Worm (Caenorhabditis elegans) whole organism, L1 larva: ENCODE data around the gene acl-2.
A peak's percentile ranks its signal among the peaks of the same experiment; 100 is the strongest.

Experiments
- C04F5.9 ChIP-seq: sonication (generic microtip); optimal IDR thresholded peaks from 2 replicates; lab custom pipeline; 2016; ENCODE audit warnings: missing genetic modification characterization, missing compliant biosample characterization
- C16A3.4 ChIP-seq: fragments of 150-350 bp; optimal IDR thresholded peaks from 2 replicates; lab custom pipeline; 2014; ENCODE audit warnings: missing biosample characterization, missing genetic modification characterization
- F16B12.6 ChIP-seq: fragments of 150-350 bp; optimal IDR thresholded peaks from 2 replicates; lab custom pipeline; 2014; ENCODE audit warnings: missing biosample characterization, missing genetic modification characterization
- blmp-1 ChIP-seq: fragments of 150-350 bp; optimal IDR thresholded peaks from 2 replicates; lab custom pipeline; 2014; ENCODE audit warnings: missing biosample characterization, missing genetic modification characterization
- ceh-88 ChIP-seq: fragments of 200-800 bp; sonication (Bioruptor generic); IDR thresholded peaks from 2 replicates; pipeline ENCODE4 v1.3.6; 2022; ENCODE audit warnings: missing genetic modification characterization, missing compliant biosample characterization
- ces-1 ChIP-seq: fragments of 150-350 bp; optimal IDR thresholded peaks from 2 replicates; lab custom pipeline; 2014; ENCODE audit warnings: missing biosample characterization, missing genetic modification reagents, missing genetic modification characterization
- dpl-1 ChIP-seq, 3 experiments: fragments of 150-350 bp in 2 of 3; sonication (generic microtip) in 1 of 3; optimal IDR thresholded peaks; 2 replicates each; lab custom pipeline; 2014 to 2017; ENCODE audit warnings: missing biosample characterization in 3 of 3, missing genetic modification characterization in 3 of 3, missing genetic modification reagents in 3 of 3
- elt-2 ChIP-seq: sonication (generic microtip); optimal IDR thresholded peaks from 2 replicates; lab custom pipeline; 2016; ENCODE audit warnings: missing genetic modification characterization, mild to moderate bottlenecking, inconsistent platforms, missing compliant biosample characterization, missing genetic modification reagents
- elt-3 ChIP-seq, 6 experiments: fragments of 150-350 bp in 1 of 6; sonication (generic microtip); optimal IDR thresholded peaks; 2 replicates each; lab custom pipeline; 2017 to 2018; ENCODE audit warnings: missing biosample characterization in 6 of 6, missing genetic modification characterization in 6 of 6, inconsistent platforms in 1 of 6
- fkh-8 ChIP-seq: sonication (generic microtip); optimal IDR thresholded peaks from 2 replicates; lab custom pipeline; 2016; ENCODE audit warnings: mild to moderate bottlenecking, missing genetic modification characterization, missing compliant biosample characterization
- hlh-4 ChIP-seq: sonication (generic microtip); optimal IDR thresholded peaks from 2 replicates; lab custom pipeline; 2016; ENCODE audit warnings: mild to moderate bottlenecking, missing genetic modification characterization, missing compliant biosample characterization
- hpl-2 ChIP-seq: fragments of 150-350 bp; optimal IDR thresholded peaks from 2 replicates; lab custom pipeline; 2014; ENCODE audit warnings: missing biosample characterization, missing genetic modification reagents, missing genetic modification characterization
- jun-1 ChIP-seq: fragments of 150-350 bp; optimal IDR thresholded peaks from 2 replicates; lab custom pipeline; 2014; ENCODE audit warnings: missing biosample characterization, missing genetic modification reagents, missing genetic modification characterization
- lin-13 ChIP-seq: fragments of 150-350 bp; optimal IDR thresholded peaks from 2 replicates; lab custom pipeline; 2014; ENCODE audit warnings: missing biosample characterization, missing genetic modification reagents, missing genetic modification characterization
- lin-14 ChIP-seq: fragments of 200-800 bp; sonication (Bioruptor generic); optimal IDR thresholded peaks from 2 replicates; lab custom pipeline; 2018; ENCODE audit warnings: mild to moderate bottlenecking, missing genetic modification characterization, moderate library complexity, missing compliant biosample characterization
- lin-35 ChIP-seq, 2 experiments: fragments of 150-350 bp; optimal IDR thresholded peaks; 2 replicates each; lab custom pipeline; 2014; ENCODE audit warnings: missing biosample characterization in 2 of 2, missing genetic modification characterization in 2 of 2, missing genetic modification reagents in 2 of 2
- lin-39 ChIP-seq: fragments of 150-350 bp; optimal IDR thresholded peaks from 2 replicates; lab custom pipeline; 2014; ENCODE audit warnings: missing biosample characterization, missing genetic modification reagents, missing genetic modification characterization
- lsy-2 ChIP-seq, 2 experiments: fragments of 150-350 bp; optimal IDR thresholded peaks; 2 replicates each; lab custom pipeline; 2014; ENCODE audit warnings: missing biosample characterization in 2 of 2, missing genetic modification characterization in 2 of 2
- mdl-1 ChIP-seq, 2 experiments: fragments of 150-350 bp; optimal IDR thresholded peaks; 2 replicates each; lab custom pipeline; 2014 to 2017; ENCODE audit warnings: missing biosample characterization in 2 of 2, missing genetic modification characterization in 2 of 2, inconsistent platforms in 1 of 2
- nhr-20 ChIP-seq: sonication (generic microtip); optimal IDR thresholded peaks from 2 replicates; lab custom pipeline; 2016; ENCODE audit warnings: mild to moderate bottlenecking, missing genetic modification characterization, missing compliant biosample characterization
- nhr-47 ChIP-seq: sonication (generic microtip); optimal IDR thresholded peaks from 2 replicates; lab custom pipeline; 2016; ENCODE audit warnings: mild to moderate bottlenecking, missing genetic modification characterization, moderate library complexity, missing compliant biosample characterization
- nhr-71 ChIP-seq: sonication (generic microtip); optimal IDR thresholded peaks from 2 replicates; lab custom pipeline; 2016; ENCODE audit warnings: mild to moderate bottlenecking, missing genetic modification characterization, moderate library complexity, missing compliant biosample characterization
- nhr-76 ChIP-seq: sonication (generic microtip); optimal IDR thresholded peaks from 2 replicates; lab custom pipeline; 2017; ENCODE audit warnings: missing biosample characterization, missing genetic modification characterization
- nhr-77 ChIP-seq: fragments of 150-350 bp; optimal IDR thresholded peaks from 2 replicates; lab custom pipeline; 2014; ENCODE audit warnings: missing biosample characterization, missing genetic modification characterization
- nhr-85 ChIP-seq: sonication (generic microtip); peaks from one replicate; lab custom pipeline; 2016; ENCODE audit warnings: missing genetic modification characterization, inconsistent platforms, missing compliant biosample characterization
- nhr-90 ChIP-seq: sonication (generic microtip); optimal IDR thresholded peaks from 2 replicates; lab custom pipeline; 2016; ENCODE audit warnings: mild to moderate bottlenecking, missing genetic modification characterization, missing compliant biosample characterization; ENCODE audit not compliant: poor library complexity
- pag-3 ChIP-seq: sonication (generic microtip); optimal IDR thresholded peaks from 2 replicates; lab custom pipeline; 2017; ENCODE audit warnings: missing genetic modification characterization, mild to moderate bottlenecking, missing compliant biosample characterization, antibody characterized with exemption, borderline replicate concordance; ENCODE audit not compliant: insufficient read depth
- rnt-1 ChIP-seq: sonication (generic microtip); optimal IDR thresholded peaks from 2 replicates; lab custom pipeline; 2016; ENCODE audit warnings: mild to moderate bottlenecking, missing genetic modification characterization, moderate library complexity, missing compliant biosample characterization
- snu-23 ChIP-seq: sonication (generic microtip); optimal IDR thresholded peaks from 2 replicates; lab custom pipeline; 2016; ENCODE audit warnings: missing genetic modification characterization, missing compliant biosample characterization
- sptf-1 ChIP-seq: fragments of 150-350 bp; optimal IDR thresholded peaks from 2 replicates; lab custom pipeline; 2014; ENCODE audit warnings: missing biosample characterization, missing genetic modification characterization
- swsn-7 ChIP-seq: sonication (generic microtip); optimal IDR thresholded peaks from 2 replicates; lab custom pipeline; 2016; ENCODE audit warnings: missing genetic modification characterization, missing compliant biosample characterization
- unc-86 ChIP-seq: sonication (generic microtip); optimal IDR thresholded peaks from 2 replicates; lab custom pipeline; 2016; ENCODE audit warnings: missing genetic modification characterization, missing compliant biosample characterization
- vab-15 ChIP-seq: sonication (generic microtip); optimal IDR thresholded peaks from 2 replicates; lab custom pipeline; 2017; ENCODE audit warnings: missing genotype, mild to moderate bottlenecking, missing genetic modification characterization, missing compliant biosample characterization
- xbp-1 ChIP-seq: sonication (generic microtip); optimal IDR thresholded peaks from 2 replicates; lab custom pipeline; 2016; ENCODE audit warnings: missing genetic modification characterization, missing compliant biosample characterization

acl-2 gene

DNA sequence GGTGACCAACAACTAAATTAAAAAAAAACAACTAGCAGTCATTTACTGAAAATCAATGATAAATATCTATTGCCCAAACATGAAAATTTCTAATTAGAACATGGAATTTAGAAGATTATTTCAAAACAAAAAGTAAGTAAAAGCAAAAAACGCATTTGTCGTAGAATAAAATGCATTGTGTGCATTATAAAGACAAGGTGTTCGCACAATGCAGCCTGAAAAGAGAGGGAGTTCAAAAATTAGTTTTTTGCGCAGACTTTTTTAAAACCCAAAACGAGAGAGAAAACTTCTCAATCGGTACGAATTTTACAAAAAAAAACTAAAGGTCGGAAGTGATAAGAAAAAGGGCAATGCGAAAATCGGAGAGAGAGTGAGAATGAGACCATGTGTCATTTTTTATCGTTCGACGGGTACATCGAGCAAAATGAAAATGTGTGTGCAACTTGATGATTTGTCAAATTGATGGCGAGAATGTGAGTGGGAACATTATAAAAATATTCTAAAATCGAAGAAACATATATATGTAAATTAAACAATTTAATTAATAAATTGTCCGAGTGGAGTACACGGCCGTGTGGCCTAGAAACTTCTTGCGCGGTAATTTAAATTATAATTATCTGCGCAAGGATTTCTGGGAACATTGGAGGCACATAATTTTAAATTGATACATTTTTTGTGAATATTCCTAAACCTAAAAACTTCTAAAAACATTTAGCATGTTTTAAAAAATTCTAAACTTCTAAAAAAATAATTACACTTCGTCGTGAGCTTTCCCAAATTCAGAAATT, 686 bp upstream of the acl-2 start (continued):
- TF ChIP-seq C16A3.4 (tag; lab: Kevin White, UChicago) (peak; percentile 36), lin-39 (tag; lab: Kevin White, UChicago) (peak; percentile 5), lin-13 (GFP tag; lab: Kevin White, UChicago) (peak; percentile 59), xbp-1 (tag; lab: Kevin White, UChicago) (peak; percentile 43), blmp-1 (tag; lab: Kevin White, UChicago) (peak; percentile 29), snu-23 (GFP tag; lab: Kevin White, UChicago) (peak; percentile 70), elt-2 (peak; percentile 40), nhr-71 (tag; lab: Kevin White, UChicago) (peak; percentile 67), nhr-47 (tag; lab: Kevin White, UChicago) (peak; percentile 58), elt-3 (tag; optimal IDR thresholded peaks at IDR 0.05; lab: Kevin White, UChicago) (peak in 1 of 6 experiments; percentile 14), nhr-85 (tag; lab: Kevin White, UChicago) (peak; percentile 84), lin-14 (peak; percentile 36), sptf-1 (tag; lab: Kevin White, UChicago) (no peak), nhr-20 (peak; percentile 55), rnt-1 (tag; lab: Kevin White, UChicago) (peak; percentile 18), lin-35 (GFP tag; optimal IDR thresholded peaks at IDR 0.05; lab: Kevin White, UChicago) (peak; percentile 94 to 96), swsn-7 (tag; lab: Kevin White, UChicago) (peak; percentile 25), vab-15 (tag; lab: Kevin White, UChicago) (no peak)

ce11 chrV:10023062-10023536, 7.8 kb downstream of the acl-2 start:
- no peak for TF ChIP-seq ces-1 (GFP tag; lab: Kevin White, UChicago)
- TF ChIP-seq hlh-4 (tag; lab: Kevin White, UChicago) = no peak
- TF ChIP-seq lin-35 (GFP tag; optimal IDR thresholded peaks at IDR 0.05; lab: Kevin White, UChicago) = no peak
- TF ChIP-seq nhr-90 (tag; lab: Kevin White, UChicago) = no peak
- TF ChIP-seq F16B12.6 (tag; lab: Kevin White, UChicago) = no peak
- no peak for TF ChIP-seq nhr-76 (tag; lab: Kevin White, UChicago)
- TF ChIP-seq snu-23 (GFP tag; lab: Kevin White, UChicago) = no peak
- TF ChIP-seq ceh-88 (GFP tag; lab: Robert Waterston, UW) = no peak

- TF ChIP-seq snu-23 (GFP tag; lab: Kevin White, UChicago) (peak; percentile 38), C04F5.9 (tag; lab: Kevin White, UChicago) (no peak), lsy-2 (tag; optimal IDR thresholded peaks at IDR 0.05; lab: Kevin White, UChicago) (peak in 1 of 2 experiments; percentile 28), lin-35 (GFP tag; optimal IDR thresholded peaks at IDR 0.05; lab: Kevin White, UChicago) (peak in 1 of 2 experiments; percentile 5), mdl-1 (tag; optimal IDR thresholded peaks at IDR 0.05; lab: Kevin White, UChicago) (peak in 1 of 2 experiments; percentile 25), dpl-1 (GFP tag; optimal IDR thresholded peaks at IDR 0.05; lab: Kevin White, UChicago) (peak in 1 of 3 experiments; percentile 7), nhr-85 (tag; lab: Kevin White, UChicago) (peak; percentile 67), jun-1 (no peak), lin-39 (tag; lab: Kevin White, UChicago) (no peak), unc-86 (tag; lab: Kevin White, UChicago) (no peak), nhr-71 (tag; lab: Kevin White, UChicago) (peak; percentile 43), lin-14 (peak; percentile 74), fkh-8 (peak; percentile 52)
These were observed 11.0 kb downstream of the acl-2 start for ce11 chrV:10019934-10020333.

DNA sequence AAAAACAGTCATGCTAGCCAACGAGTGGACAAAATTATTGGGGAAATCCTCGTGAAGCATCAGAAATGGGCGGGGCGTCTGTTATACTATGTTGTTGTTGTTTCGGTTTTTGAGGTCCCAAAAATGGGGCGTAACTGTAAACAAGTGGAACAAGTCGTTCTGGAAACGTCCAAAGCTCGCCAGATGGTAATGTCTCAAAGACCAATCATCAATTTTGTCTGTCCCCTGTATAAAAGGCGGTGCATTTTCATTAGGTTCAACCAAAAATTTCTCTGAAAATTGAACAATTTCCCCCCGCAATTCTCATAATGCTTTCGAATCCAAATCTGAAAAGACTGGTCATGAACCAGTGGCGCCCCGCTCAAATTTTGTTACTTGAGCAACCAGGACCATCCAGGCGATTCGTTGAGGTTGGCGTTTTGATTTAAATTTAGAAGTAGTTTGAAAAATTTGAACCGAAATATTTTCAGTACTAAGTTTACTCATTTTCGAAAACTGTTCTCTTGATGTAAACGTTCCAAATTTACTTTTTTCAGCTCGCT, 11.7 kb downstream of the acl-2 start:
- TF ChIP-seq swsn-7 (tag; lab: Kevin White, UChicago) (no peak), hpl-2 (GFP tag; lab: Kevin White, UChicago) (no peak), nhr-77 (no peak), pag-3 (no peak)
